Worm (Caenorhabditis elegans) whole organism, late embryonic: ENCODE measurements around the gene F18E3.10.

Experiments used
- C08G9.2 ChIP-seq: sonication (generic microtip); optimal IDR thresholded peaks from 2 replicates; lab custom pipeline; 2016; ENCODE audit warnings: mild to moderate bottlenecking, missing genetic modification characterization, moderate library complexity, missing compliant biosample characterization
- ceh-2 ChIP-seq: sonication (generic microtip); optimal IDR thresholded peaks from 2 replicates; lab custom pipeline; 2016; ENCODE audit warnings: missing genotype, missing genetic modification characterization, missing compliant biosample characterization
- ceh-34 ChIP-seq: sonication (generic microtip); optimal IDR thresholded peaks from 2 replicates; lab custom pipeline; 2016; ENCODE audit warnings: mild to moderate bottlenecking, missing genetic modification characterization, missing compliant biosample characterization
- ceh-45 ChIP-seq: fragments of 200-800 bp; sonication (Bioruptor generic); IDR thresholded peaks from 2 replicates; pipeline ENCODE4 v1.3.6; 2022; ENCODE audit warnings: missing genetic modification reagents, missing genetic modification characterization, missing compliant biosample characterization
- ets-4 ChIP-seq: sonication (generic microtip); optimal IDR thresholded peaks from 2 replicates; lab custom pipeline; 2016; ENCODE audit warnings: missing genetic modification characterization, missing compliant biosample characterization
- gmeb-2 ChIP-seq: sonication (generic microtip); optimal IDR thresholded peaks from 2 replicates; lab custom pipeline; 2016; ENCODE audit warnings: missing genetic modification characterization, inconsistent platforms, missing compliant biosample characterization
- lin-11 ChIP-seq: fragments of 200-800 bp; sonication (Bioruptor generic); optimal IDR thresholded peaks from 2 replicates; lab custom pipeline; 2018; ENCODE audit warnings: mild to moderate bottlenecking, missing genetic modification characterization, missing compliant biosample characterization
- madf-2 ChIP-seq: sonication (generic microtip); optimal IDR thresholded peaks from 2 replicates; lab custom pipeline; 2017; ENCODE audit warnings: missing genetic modification characterization, missing compliant biosample characterization
- nhr-11 ChIP-seq: fragments of 150-350 bp; optimal IDR thresholded peaks from 2 replicates; lab custom pipeline; 2014; ENCODE audit warnings: missing biosample characterization, missing genetic modification characterization
- npax-4 ChIP-seq: sonication (generic microtip); optimal IDR thresholded peaks from 2 replicates; lab custom pipeline; 2016; ENCODE audit warnings: missing genetic modification characterization, missing compliant biosample characterization
- pha-2 ChIP-seq: sonication (generic microtip); optimal IDR thresholded peaks from 2 replicates; lab custom pipeline; 2017; ENCODE audit warnings: mild to moderate bottlenecking, missing genetic modification characterization, missing compliant biosample characterization
- pqm-1 ChIP-seq: sonication (generic microtip); optimal IDR thresholded peaks from 2 replicates; lab custom pipeline; 2016; ENCODE audit warnings: missing genetic modification characterization, missing compliant biosample characterization
- unc-86 ChIP-seq: sonication (generic microtip); optimal IDR thresholded peaks from 2 replicates; lab custom pipeline; 2016; ENCODE audit warnings: missing genetic modification characterization, missing compliant biosample characterization

ce11 chrV:7451421-7451820 is 27.2 kb upstream of the F18E3.10 start, which contains the start of gene try-11:
- TF ChIP-seq pqm-1 (no peak), nhr-11 (tag; lab: Kevin White, UChicago) (no peak), ets-4 (tag; lab: Kevin White, UChicago) (no peak), pha-2 (tag; lab: Kevin White, UChicago) (no peak), lin-11 (tag; lab: Kevin White, UChicago) (no peak), unc-86 (tag; lab: Kevin White, UChicago) (no peak), ceh-34 (tag; lab: Kevin White, UChicago) (no peak), C08G9.2 (tag; lab: Kevin White, UChicago) (no peak), ceh-45 (GFP tag; lab: Robert Waterston, UW) (no peak), ceh-2 (tag; lab: Kevin White, UChicago) (no peak), madf-2 (no peak), gmeb-2 (tag; lab: Kevin White, UChicago) (no peak), npax-4 (no peak)
